Fruit fly (Drosophila melanogaster) whole organism, pupa: ENCODE results near the gene QIL1.

Experiments
- CG13204 ChIP-seq: fragments of 200-800 bp; sonication (Bioruptor generic); optimal IDR thresholded peaks from 2 replicates; lab custom pipeline; 2018; ENCODE audit warnings: missing biosample characterization, mild to moderate bottlenecking, missing genetic modification characterization, moderate library complexity
- CG14655 ChIP-seq: fragments of 200-800 bp; sonication (Bioruptor generic); optimal IDR thresholded peaks from 3 replicates; lab custom pipeline; 2017; ENCODE audit warnings: mild to moderate bottlenecking, missing biosample characterization, missing genetic modification reagents, missing genetic modification characterization
- CG17806 ChIP-seq: fragments of 200-800 bp; sonication (Bioruptor generic); optimal IDR thresholded peaks from 2 replicates; lab custom pipeline; 2018; ENCODE audit warnings: missing biosample characterization, mild to moderate bottlenecking, missing genetic modification characterization, moderate library complexity
- CG4496 ChIP-seq: fragments of 200-800 bp; sonication (Bioruptor generic); IDR thresholded peaks from 3 replicates; pipeline ENCODE4 v1.3.6; 2022; ENCODE audit warnings: missing biosample characterization, missing genetic modification characterization
- CG8159 ChIP-seq: fragments of 200-800 bp; sonication (Bioruptor generic); optimal IDR thresholded peaks from 3 replicates; lab custom pipeline; 2018; ENCODE audit warnings: missing biosample characterization, mild to moderate bottlenecking, missing genetic modification characterization, moderate library complexity
- CG8301 ChIP-seq: fragments of 200-800 bp; sonication (Bioruptor generic); optimal IDR thresholded peaks from 2 replicates; lab custom pipeline; 2018; ENCODE audit warnings: missing biosample characterization, mild to moderate bottlenecking, missing genetic modification characterization
- CG9948 ChIP-seq: fragments of 200-800 bp; sonication (Bioruptor generic); optimal IDR thresholded peaks from 2 replicates; lab custom pipeline; 2018; ENCODE audit warnings: missing biosample characterization, mild to moderate bottlenecking, missing genetic modification characterization, moderate library complexity
- D1 ChIP-seq: fragments of 200-800 bp; sonication (Bioruptor generic); optimal IDR thresholded peaks from 2 replicates; lab custom pipeline; 2018; ENCODE audit warnings: missing biosample characterization, mild to moderate bottlenecking, missing genetic modification characterization, moderate library complexity
- EcR ChIP-seq: fragments of 200-800 bp; sonication (Bioruptor generic); optimal IDR thresholded peaks from 3 replicates; lab custom pipeline; 2019; ENCODE audit warnings: missing biosample characterization, missing genetic modification characterization, mild to moderate bottlenecking, moderate library complexity, missing genetic modification reagents
- Ets98B ChIP-seq: fragments of 200-800 bp; sonication (Bioruptor generic); IDR thresholded peaks from 2 replicates; pipeline ENCODE4 v1.3.6; 2022; ENCODE audit warnings: missing biosample characterization, missing genetic modification characterization
- Pif1A ChIP-seq: fragments of 200-800 bp; sonication (Bioruptor generic); optimal IDR thresholded peaks from 3 replicates; lab custom pipeline; 2016; ENCODE audit warnings: missing biosample characterization, missing genetic modification characterization
- gl ChIP-seq: fragments of 200-800 bp; sonication (Bioruptor generic); optimal IDR thresholded peaks from 2 replicates; lab custom pipeline; 2018; ENCODE audit warnings: missing biosample characterization, mild to moderate bottlenecking, missing genetic modification characterization
- rn ChIP-seq: fragments of 200-800 bp; sonication (Bioruptor generic); IDR thresholded peaks from 2 replicates; pipeline ENCODE4 v1.3.6; 2022; ENCODE audit warnings: missing biosample characterization, missing genetic modification characterization

DNA sequence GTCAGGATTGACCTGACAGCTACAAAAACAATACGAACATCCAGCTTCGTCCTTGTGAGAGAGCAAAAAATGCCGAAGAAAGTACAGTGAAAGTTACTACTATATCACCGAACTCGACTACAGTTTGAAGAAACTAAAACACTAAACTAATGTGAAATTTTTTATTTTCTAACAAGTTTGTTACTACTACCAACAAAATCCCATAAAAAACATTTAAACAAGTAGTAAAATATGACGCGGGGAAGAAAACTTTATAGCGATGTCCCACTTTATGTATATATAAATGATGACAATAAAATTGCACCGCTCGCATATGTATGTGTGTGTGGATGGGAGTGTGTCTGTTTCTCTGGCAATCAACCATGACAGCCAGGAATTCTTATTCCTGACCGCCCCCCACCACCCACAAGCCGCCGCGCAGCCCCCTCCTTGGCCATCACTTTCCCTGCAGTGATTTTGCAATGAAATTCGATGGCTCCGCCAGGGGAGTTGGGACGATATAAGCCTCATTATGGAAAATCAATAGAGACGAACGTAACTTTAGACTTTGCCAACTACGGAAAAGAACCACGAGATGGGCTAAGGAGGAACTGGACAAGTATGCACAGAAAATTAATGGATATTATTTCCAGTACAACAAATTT, 4.3 kb upstream of the QIL1 start:
- TF ChIP-seq CG13204: no peak
- TF ChIP-seq D1 (tag; lab: Kevin White, UChicago): no peak
- TF ChIP-seq CG4496 (GFP tag; lab: Robert Waterston, UW): no peak
- no peak for TF ChIP-seq CG14655 (GFP tag; lab: Kevin White, UChicago)
- no peak for TF ChIP-seq EcR (GFP tag; lab: Kevin White, UChicago)
- TF ChIP-seq CG8159: no peak
- no peak for TF ChIP-seq gl (tag; lab: Kevin White, UChicago)
- no peak for TF ChIP-seq CG8301 (tag; lab: Kevin White, UChicago)
- no peak for TF ChIP-seq CG17806 (tag; lab: Kevin White, UChicago)
- no peak for TF ChIP-seq Ets98B
- no peak for TF ChIP-seq Pif1A (GFP tag; lab: Kevin White, UChicago)
- no peak for TF ChIP-seq CG9948 (tag; lab: Kevin White, UChicago)
- no peak for TF ChIP-seq rn (GFP tag; lab: Robert Waterston, UW)
